Worm (Caenorhabditis elegans) whole organism, midembryonic: ENCODE results near the gene srm-6.

Experiments used
- T22C8.4 ChIP-seq: fragments of 200-800 bp; sonication (Bioruptor generic); IDR thresholded peaks from 2 replicates; pipeline ENCODE4 v1.3.6; 2022; ENCODE audit warnings: missing genetic modification characterization, missing compliant biosample characterization
- cog-1 ChIP-seq: sonication (generic microtip); optimal IDR thresholded peaks from 2 replicates; lab custom pipeline; 2016; ENCODE audit warnings: missing genetic modification characterization, missing compliant biosample characterization
- flt-1 ChIP-seq: fragments of 200-800 bp; sonication (Bioruptor generic); IDR thresholded peaks from 2 replicates; pipeline ENCODE4 v1.3.6; 2022; ENCODE audit warnings: missing genetic modification characterization, missing compliant biosample characterization
- klf-2 ChIP-seq: fragments of 200-800 bp; sonication (Bioruptor generic); conservative IDR thresholded peaks from 2 replicates; pipeline ENCODE4 v1.3.6; 2022; ENCODE audit warnings: missing genetic modification reagents, missing genetic modification characterization, missing compliant biosample characterization
- med-1 ChIP-seq: sonication (generic microtip); optimal IDR thresholded peaks from 2 replicates; lab custom pipeline; 2017; ENCODE audit warnings: missing genetic modification characterization, mild to moderate bottlenecking, missing compliant biosample characterization, antibody characterized with exemption, missing genetic modification reagents; ENCODE audit not compliant: insufficient read depth
- ref-1 ChIP-seq: fragments of 200-800 bp; sonication (Bioruptor generic); conservative IDR thresholded peaks from 2 replicates; pipeline ENCODE4 v1.3.6; 2022; ENCODE audit warnings: missing genetic modification reagents, missing genetic modification characterization, missing compliant biosample characterization
- tab-1 ChIP-seq: fragments of 200-800 bp; sonication (Bioruptor generic); IDR thresholded peaks from 2 replicates; pipeline ENCODE4 v1.3.6; 2022; ENCODE audit warnings: missing genetic modification characterization, missing compliant biosample characterization
- ztf-23 ChIP-seq: fragments of 200-800 bp; sonication (Bioruptor generic); IDR thresholded peaks from 2 replicates; pipeline ENCODE4 v1.3.6; 2022; ENCODE audit warnings: missing genetic modification reagents, missing genetic modification characterization, missing compliant biosample characterization
- ztf-29 ChIP-seq: fragments of 200-800 bp; sonication (Bioruptor generic); IDR thresholded peaks from 2 replicates; pipeline ENCODE4 v1.3.6; 2022; ENCODE audit warnings: missing genetic modification reagents, missing genetic modification characterization, missing compliant biosample characterization

The srm-6 gene

DNA sequence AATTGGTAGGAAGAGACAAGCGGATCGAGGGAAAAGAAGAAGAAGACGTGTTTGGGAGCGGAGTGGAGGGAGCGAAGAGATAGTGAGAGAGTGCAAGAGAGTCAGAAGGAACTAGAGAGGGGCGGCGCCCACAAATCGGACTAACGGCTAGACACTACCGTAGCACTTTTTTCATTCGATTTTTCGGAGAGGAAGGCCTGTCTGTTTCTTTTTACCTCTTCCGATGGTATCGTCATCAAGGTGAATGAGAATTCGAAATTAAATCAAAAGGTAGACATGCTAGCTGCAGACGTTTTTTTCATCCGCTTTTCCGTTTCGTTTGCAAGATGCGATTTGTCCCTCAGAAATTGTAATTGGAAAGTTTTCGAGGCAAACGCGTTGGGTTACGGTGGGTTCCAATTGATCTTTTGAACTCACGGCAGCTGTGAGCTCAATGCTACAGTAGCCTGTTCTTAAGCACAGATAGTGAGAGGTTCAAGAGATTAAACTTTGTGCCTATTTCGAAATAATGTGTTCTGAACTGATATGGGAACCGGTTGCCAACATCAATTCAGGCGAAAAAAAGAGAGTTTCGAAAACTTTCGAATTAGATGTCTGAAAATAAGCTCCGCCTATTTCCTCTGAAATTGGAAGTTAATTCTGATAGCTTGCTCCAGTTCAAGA is 28.0 kb downstream of the srm-6 start:
- no peak for TF ChIP-seq med-1
- no peak for TF ChIP-seq ztf-23 (GFP tag; lab: Robert Waterston, UW)
- no peak for TF ChIP-seq T22C8.4 (GFP tag; lab: Robert Waterston, UW)
- no peak for TF ChIP-seq cog-1 (tag; lab: Kevin White, UChicago)
- no peak for TF ChIP-seq tab-1 (GFP tag; lab: Robert Waterston, UW)
- TF ChIP-seq flt-1 (GFP tag; lab: Robert Waterston, UW) = no peak
- no peak for TF ChIP-seq ref-1
- no peak for TF ChIP-seq klf-2 (GFP tag; lab: Robert Waterston, UW)

DNA sequence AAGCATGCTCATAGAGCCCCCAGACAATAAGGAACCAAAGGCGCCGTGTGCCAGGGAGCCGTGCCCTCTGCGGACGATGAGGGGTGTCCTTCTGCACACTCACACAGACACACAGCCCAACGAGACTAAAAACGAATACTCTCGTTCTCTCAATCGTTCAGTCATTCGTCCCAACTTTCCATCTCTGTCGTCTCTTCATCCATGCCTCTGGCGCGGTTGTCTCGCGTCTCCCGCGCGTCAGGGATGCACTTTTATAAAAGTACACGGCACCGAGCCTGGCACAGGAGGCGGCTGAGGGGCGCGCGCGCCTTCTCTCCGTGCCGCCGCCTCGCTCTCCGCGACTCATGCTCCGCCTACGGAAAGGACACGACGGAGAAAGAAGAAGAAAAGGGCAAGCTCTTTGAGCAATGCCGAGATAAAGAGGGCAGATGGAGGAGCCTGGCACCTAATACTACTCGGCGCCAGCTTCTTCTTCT is 29.8 kb downstream of the srm-6 start:
- TF ChIP-seq ztf-23 (GFP tag; lab: Robert Waterston, UW) (no peak), flt-1 (GFP tag; lab: Robert Waterston, UW) (no peak), ref-1 (no peak), med-1 (no peak), T22C8.4 (GFP tag; lab: Robert Waterston, UW) (no peak), klf-2 (GFP tag; lab: Robert Waterston, UW) (no peak), ztf-29 (GFP tag; lab: Robert Waterston, UW) (no peak), cog-1 (tag; lab: Kevin White, UChicago) (no peak), tab-1 (GFP tag; lab: Robert Waterston, UW) (no peak)

DNA sequence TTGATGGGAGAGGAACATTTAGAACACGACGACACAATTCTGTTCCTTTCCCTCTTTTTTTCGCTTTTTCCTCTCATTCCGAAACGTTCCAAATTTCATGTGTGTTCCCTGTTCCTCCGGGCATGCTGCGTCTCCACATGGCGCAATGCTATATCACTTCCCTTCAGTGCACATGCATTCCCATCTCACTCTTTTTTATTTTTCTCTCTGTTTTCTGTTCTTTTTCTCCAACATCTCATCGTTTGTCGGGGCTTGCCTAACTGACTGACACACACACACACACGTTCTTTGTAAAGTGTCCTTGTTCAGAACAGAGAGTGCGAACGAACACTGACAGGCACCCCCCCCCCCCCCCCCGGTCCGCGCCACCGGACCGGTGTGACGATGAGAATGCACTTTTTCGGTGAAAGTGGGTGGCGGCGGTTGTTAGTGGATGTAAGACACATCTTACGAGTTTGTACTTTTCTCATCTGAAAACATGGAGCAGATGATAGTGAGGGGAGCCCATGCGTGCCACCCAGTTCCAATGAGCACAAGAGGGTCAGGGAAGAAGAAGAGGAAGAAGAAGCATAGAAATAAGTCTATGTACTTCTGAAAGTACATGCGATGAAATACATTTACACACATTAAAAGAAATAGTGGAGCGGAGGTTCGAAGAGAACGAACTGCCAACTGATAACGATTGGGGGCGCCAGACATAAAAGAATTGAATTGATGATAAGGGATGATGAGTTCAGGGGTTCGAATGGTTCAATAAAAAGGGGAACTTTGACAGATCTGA is 31.7 kb downstream of the srm-6 start:
- TF ChIP-seq ztf-23 (GFP tag; lab: Robert Waterston, UW) = no peak
- no peak for TF ChIP-seq flt-1 (GFP tag; lab: Robert Waterston, UW)
- no peak for TF ChIP-seq ref-1
- TF ChIP-seq tab-1 (GFP tag; lab: Robert Waterston, UW) = no peak
- TF ChIP-seq klf-2 (GFP tag; lab: Robert Waterston, UW) = no peak
- no peak for TF ChIP-seq ztf-29 (GFP tag; lab: Robert Waterston, UW)
- TF ChIP-seq T22C8.4 (GFP tag; lab: Robert Waterston, UW) = no peak
- no peak for TF ChIP-seq med-1
- no peak for TF ChIP-seq cog-1 (tag; lab: Kevin White, UChicago)

DNA sequence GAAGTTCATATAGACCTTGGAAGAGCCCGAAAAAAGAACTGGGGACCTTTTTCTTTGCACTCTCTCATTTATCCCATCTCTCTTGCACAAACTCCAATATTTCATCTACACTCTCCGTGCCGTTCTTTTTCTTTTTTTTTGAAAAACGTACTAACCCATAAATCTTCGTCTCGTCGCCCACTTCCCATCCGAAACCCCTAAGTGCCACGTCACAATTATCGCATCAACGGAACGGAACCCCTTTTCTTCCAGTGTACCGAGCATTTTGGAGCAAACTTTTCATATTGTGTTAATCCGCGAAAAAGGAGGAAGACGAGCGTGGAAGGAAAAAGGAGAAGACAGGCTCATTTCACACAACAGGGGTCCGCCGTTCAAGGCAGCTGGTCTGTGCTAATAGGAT is 32.7 kb downstream of the srm-6 start:
- TF ChIP-seq klf-2 (GFP tag; lab: Robert Waterston, UW) (no peak), cog-1 (tag; lab: Kevin White, UChicago) (no peak), tab-1 (GFP tag; lab: Robert Waterston, UW) (no peak), ztf-23 (GFP tag; lab: Robert Waterston, UW) (no peak), med-1 (no peak), flt-1 (GFP tag; lab: Robert Waterston, UW) (no peak), ref-1 (no peak), ztf-29 (GFP tag; lab: Robert Waterston, UW) (no peak), T22C8.4 (GFP tag; lab: Robert Waterston, UW) (no peak)

DNA sequence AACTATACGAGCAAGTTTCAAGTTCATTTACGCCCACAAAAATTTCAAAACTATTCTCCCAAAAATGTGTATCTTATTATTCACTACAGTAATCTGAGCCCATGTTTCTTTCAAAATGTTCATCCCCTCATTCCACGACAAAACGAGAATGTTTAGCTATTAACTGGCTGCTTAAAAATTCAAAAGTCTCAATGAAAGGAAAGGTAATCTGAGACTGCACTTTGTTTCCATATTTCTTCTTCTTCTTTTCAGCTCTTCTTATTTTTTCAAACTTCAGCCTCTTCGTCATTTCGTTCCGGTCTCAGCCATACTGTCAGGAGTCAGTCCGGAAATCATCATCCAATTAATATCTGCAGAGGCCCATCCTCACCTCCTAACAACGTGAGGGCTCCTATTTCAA is 36.0 kb downstream of the srm-6 start, which contains the start of gene unc-39:
Gene unc-39 (plus strand): TSS at position 301 of the 400 bp plus-strand sequence.
- TF ChIP-seq tab-1 (GFP tag; lab: Robert Waterston, UW) (no peak), ztf-23 (GFP tag; lab: Robert Waterston, UW) (no peak), ztf-29 (GFP tag; lab: Robert Waterston, UW) (no peak), med-1 (no peak), flt-1 (GFP tag; lab: Robert Waterston, UW) (no peak), klf-2 (GFP tag; lab: Robert Waterston, UW) (no peak), ref-1 (no peak), cog-1 (tag; lab: Kevin White, UChicago) (no peak), T22C8.4 (GFP tag; lab: Robert Waterston, UW) (no peak)

DNA sequence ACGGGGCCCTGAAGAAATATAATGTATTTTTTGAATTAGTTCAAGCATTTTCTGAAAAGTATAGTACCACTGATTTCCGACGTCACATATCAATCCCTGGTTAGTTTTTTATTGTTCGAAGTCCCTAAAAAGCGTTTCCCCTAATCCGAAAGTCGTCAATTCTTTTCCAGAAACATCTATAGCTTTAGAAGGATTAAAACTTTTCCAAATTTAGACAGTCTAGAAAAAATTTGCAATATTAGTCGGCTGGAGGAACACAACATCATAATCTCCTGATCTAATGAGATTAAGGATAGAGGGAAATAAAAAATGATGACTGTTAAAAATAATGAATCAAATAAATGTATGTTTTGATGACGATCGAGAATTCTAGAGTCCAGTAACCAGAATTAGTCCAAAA is 41.3 kb downstream of the srm-6 start:
- TF ChIP-seq ztf-23 (GFP tag; lab: Robert Waterston, UW) (no peak), med-1 (no peak), cog-1 (tag; lab: Kevin White, UChicago) (no peak), flt-1 (GFP tag; lab: Robert Waterston, UW) (no peak), tab-1 (GFP tag; lab: Robert Waterston, UW) (no peak), T22C8.4 (GFP tag; lab: Robert Waterston, UW) (no peak), ref-1 (no peak), klf-2 (GFP tag; lab: Robert Waterston, UW) (no peak), ztf-29 (GFP tag; lab: Robert Waterston, UW) (no peak)

DNA sequence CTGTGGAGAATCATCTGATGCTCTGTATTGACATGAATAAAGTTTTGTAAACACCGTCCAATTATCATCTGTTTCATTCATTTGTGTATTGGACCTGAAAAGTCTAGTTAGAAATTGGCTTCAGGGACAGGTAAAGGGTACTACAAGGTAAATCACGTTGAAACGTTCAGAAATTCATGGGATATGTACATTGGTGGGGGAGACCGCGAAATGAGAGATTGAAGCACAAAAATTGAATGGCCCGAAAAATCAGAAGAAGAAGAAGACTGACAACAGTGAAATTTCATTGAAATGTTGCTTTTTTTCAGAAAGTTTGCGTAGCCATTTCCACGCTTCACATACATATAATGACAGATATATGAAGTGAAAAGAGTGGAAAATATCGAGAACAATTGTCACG is 42.2 kb downstream of the srm-6 start, which contains the start of gene npr-43:
Gene npr-43 (minus strand): TSS at position 101 of the 400 bp plus-strand sequence.
- TF ChIP-seq med-1 = no peak
- TF ChIP-seq cog-1 (tag; lab: Kevin White, UChicago) = no peak
- no peak for TF ChIP-seq tab-1 (GFP tag; lab: Robert Waterston, UW)
- TF ChIP-seq ztf-29 (GFP tag; lab: Robert Waterston, UW) = no peak
- no peak for TF ChIP-seq ztf-23 (GFP tag; lab: Robert Waterston, UW)
- TF ChIP-seq T22C8.4 (GFP tag; lab: Robert Waterston, UW) = no peak
- TF ChIP-seq klf-2 (GFP tag; lab: Robert Waterston, UW) = no peak
- TF ChIP-seq ref-1 = no peak
- TF ChIP-seq flt-1 (GFP tag; lab: Robert Waterston, UW) = no peak

DNA sequence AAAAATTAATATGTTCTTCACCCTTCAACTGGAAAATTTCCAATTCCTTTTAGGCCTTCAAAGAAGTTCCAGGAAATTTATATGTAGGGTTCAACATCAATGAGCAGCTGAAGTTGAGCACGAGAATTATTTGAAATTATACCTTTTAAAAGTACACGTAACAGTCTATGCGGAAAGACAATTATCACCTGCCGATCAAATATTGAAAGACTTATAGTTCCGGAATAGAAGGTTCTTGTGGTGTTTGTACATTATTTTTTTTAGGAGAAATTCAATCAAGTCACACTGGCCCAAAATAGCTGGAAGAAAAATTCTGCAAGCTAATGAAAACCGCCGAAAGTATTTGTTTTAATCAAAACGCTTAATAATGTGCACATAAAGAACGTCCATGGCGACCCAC is 43.5 kb downstream of the srm-6 start:
- no peak for TF ChIP-seq ztf-23 (GFP tag; lab: Robert Waterston, UW)
- TF ChIP-seq med-1 = no peak
- no peak for TF ChIP-seq cog-1 (tag; lab: Kevin White, UChicago)
- TF ChIP-seq T22C8.4 (GFP tag; lab: Robert Waterston, UW) = no peak
- TF ChIP-seq tab-1 (GFP tag; lab: Robert Waterston, UW) = no peak
- no peak for TF ChIP-seq ztf-29 (GFP tag; lab: Robert Waterston, UW)
- no peak for TF ChIP-seq klf-2 (GFP tag; lab: Robert Waterston, UW)
- no peak for TF ChIP-seq ref-1
- no peak for TF ChIP-seq flt-1 (GFP tag; lab: Robert Waterston, UW)
